Worm (Caenorhabditis elegans) whole organism, mixed stage, embryonic: ENCODE measurements around the gene oac-50.

Experiments used
- M03D4.4 ChIP-seq: sonication (generic microtip); optimal IDR thresholded peaks from 2 replicates; lab custom pipeline; 2017; ENCODE audit warnings: mild to moderate bottlenecking, missing genetic modification characterization, missing compliant biosample characterization
- cnd-1 ChIP-seq: fragments of 200-800 bp; sonication (Bioruptor generic); optimal IDR thresholded peaks from 2 replicates; lab custom pipeline; 2018; ENCODE audit warnings: mild to moderate bottlenecking, missing genetic modification characterization, missing compliant biosample characterization
- elt-1 ChIP-seq: sonication (generic microtip); optimal IDR thresholded peaks from 2 replicates; lab custom pipeline; 2017; ENCODE audit warnings: missing genetic modification characterization, mild to moderate bottlenecking, missing compliant biosample characterization, antibody characterized with exemption, moderate library complexity, borderline replicate concordance; ENCODE audit not compliant: insufficient read depth
- flh-1 ChIP-seq: fragments of 200-800 bp; sonication (Bioruptor generic); optimal IDR thresholded peaks from 2 replicates; lab custom pipeline; 2018; ENCODE audit warnings: mild to moderate bottlenecking, missing genetic modification characterization, moderate library complexity, missing compliant biosample characterization
- lsy-2 ChIP-seq: fragments of 150-350 bp; optimal IDR thresholded peaks from 2 replicates; lab custom pipeline; 2014; ENCODE audit warnings: missing biosample characterization, missing genetic modification characterization
- nhr-2 ChIP-seq: fragments of 150-350 bp; optimal IDR thresholded peaks from 2 replicates; lab custom pipeline; 2014; ENCODE audit warnings: missing biosample characterization, missing genetic modification characterization
- nhr-76 ChIP-seq: sonication (generic microtip); optimal IDR thresholded peaks from 2 replicates; lab custom pipeline; 2017; ENCODE audit warnings: missing biosample characterization, missing genetic modification characterization
- pha-4 ChIP-seq: fragments of 150-350 bp; optimal IDR thresholded peaks from 2 replicates; lab custom pipeline; 2018; ENCODE audit warnings: missing biosample characterization, missing genetic modification reagents, missing genetic modification characterization
- sptf-1 ChIP-seq: sonication (generic microtip); optimal IDR thresholded peaks from 2 replicates; lab custom pipeline; 2017; ENCODE audit warnings: mild to moderate bottlenecking, missing genetic modification characterization, moderate library complexity, missing compliant biosample characterization
- unc-120 ChIP-seq: sonication (generic microtip); optimal IDR thresholded peaks from 2 replicates; lab custom pipeline; 2017; ENCODE audit warnings: missing genetic modification characterization, missing compliant biosample characterization; ENCODE audit not compliant: poor library complexity, severe bottlenecking
- unc-39 ChIP-seq: fragments of 150-350 bp; optimal IDR thresholded peaks from 2 replicates; lab custom pipeline; 2014; ENCODE audit warnings: missing biosample characterization, missing genetic modification characterization
- unc-62 ChIP-seq: fragments of 150-350 bp; optimal IDR thresholded peaks from 2 replicates; lab custom pipeline; 2014; ENCODE audit warnings: missing biosample characterization, missing genetic modification reagents, missing genetic modification characterization
- zip-8 ChIP-seq: fragments of 150-350 bp; optimal IDR thresholded peaks from 2 replicates; lab custom pipeline; 2014; ENCODE audit warnings: missing biosample characterization, missing genetic modification characterization
- ztf-11 ChIP-seq: fragments of 150-350 bp; optimal IDR thresholded peaks from 2 replicates; lab custom pipeline; 2014; ENCODE audit warnings: missing biosample characterization, missing genetic modification characterization

- TF ChIP-seq sptf-1 (tag; lab: Kevin White, UChicago) (no peak), flh-1 (GFP tag; lab: Kevin White, UChicago) (no peak), nhr-2 (tag; lab: Kevin White, UChicago) (no peak), lsy-2 (tag; lab: Kevin White, UChicago) (no peak), pha-4 (tag; lab: Kevin White, UChicago) (no peak), ztf-11 (no peak), elt-1 (tag; lab: Kevin White, UChicago) (no peak), nhr-76 (tag; lab: Kevin White, UChicago) (no peak), zip-8 (no peak), unc-39 (tag; lab: Kevin White, UChicago) (no peak), cnd-1 (tag; lab: Kevin White, UChicago) (no peak), unc-120 (tag; lab: Kevin White, UChicago) (no peak), M03D4.4 (no peak), unc-62 (no peak)
Observed at ce11 chrV:9098280-9098973, 25.1 kb upstream of the oac-50 start, which contains the start of gene F21C10.9.
